Fruit fly (Drosophila melanogaster): Measurements from ENCODE around the gene CG13784.

CG13784 gene

DNA sequence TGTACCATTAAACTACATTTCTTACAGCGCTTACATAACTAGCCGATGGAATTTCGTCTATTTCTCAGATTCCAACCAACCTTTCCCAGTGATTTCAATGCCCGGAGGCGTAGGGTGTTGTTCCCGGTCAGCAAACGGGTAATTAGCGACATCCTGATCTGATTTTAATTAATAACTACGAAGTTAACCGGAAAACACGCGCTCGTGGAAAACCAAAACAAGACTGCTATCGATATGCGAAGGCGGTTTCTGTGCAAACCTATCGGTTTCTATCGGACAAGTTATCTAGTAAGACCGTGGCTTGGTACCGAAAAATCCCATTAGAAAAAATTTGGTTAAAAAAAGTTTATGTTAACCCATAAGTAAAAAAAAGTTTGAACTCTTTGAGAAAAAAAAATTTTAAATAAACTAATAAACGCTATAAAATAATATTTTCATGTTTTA lies 3.0 kb upstream of the CG13784 start, which contains the start of gene mEFG1 (continued):
- TF ChIP-seq CG10147 (GFP tag; optimal IDR thresholded peaks at IDR 0.05) (peak; percentile 44), CG11695 (GFP tag; IDR thresholded peaks at IDR 0.05) (no peak), unc-4 (GFP tag; IDR thresholded peaks at IDR 0.05; ENCODE audit: partially characterized antibody) (peak; percentile 75), CG30020 (tag; optimal IDR thresholded peaks at IDR 0.05) (peak; percentile 18), pho (GFP tag; optimal IDR thresholded peaks at IDR 0.05) (no peak), Med (GFP tag) (no peak), Abd-B (GFP tag; optimal IDR thresholded peaks at IDR 0.05) (no peak), vfl (GFP tag; optimal IDR thresholded peaks at IDR 0.05) (no peak), CG9609 (GFP tag; optimal IDR thresholded peaks at IDR 0.05) (no peak), toy (GFP tag; IDR thresholded peaks at IDR 0.05) (no peak), Oaz (GFP tag; IDR thresholded peaks at IDR 0.05) (no peak), CG12391 (tag; optimal IDR thresholded peaks at IDR 0.05) (peak; percentile 40), CG4820 (GFP tag; optimal IDR thresholded peaks at IDR 0.05) (no peak), Asciz (GFP tag; optimal IDR thresholded peaks at IDR 0.05) (no peak), so (GFP tag; IDR thresholded peaks at IDR 0.05) (no peak), Optix (GFP tag; IDR thresholded peaks at IDR 0.05) (no peak), CG7839 (tag; optimal IDR thresholded peaks at IDR 0.05) (peak; percentile 24), CG17568 (GFP tag; optimal IDR thresholded peaks at IDR 0.05) (no peak), Mes4 (GFP tag; optimal IDR thresholded peaks at IDR 0.05) (no peak), ATbp (GFP tag; optimal IDR thresholded peaks at IDR 0.05) (no peak), CG9797 (GFP tag; optimal IDR thresholded peaks at IDR 0.05) (peak; percentile 60), Rfx (GFP tag; IDR thresholded peaks at IDR 0.05) (peak; percentile 19; the same call in 1 of the 2 replicates), repo (GFP tag; optimal IDR thresholded peaks at IDR 0.05) (no peak), CG9437 (GFP tag; optimal IDR thresholded peaks at IDR 0.05) (no peak), knrl (GFP tag; IDR thresholded peaks at IDR 0.05; ENCODE audit: partially characterized antibody) (peak; percentile 60; the same call in 1 of the 3 replicates), klu (GFP tag; IDR thresholded peaks at IDR 0.05) (no peak), br (optimal IDR thresholded peaks at IDR 0.05) (no peak), NfI (GFP tag; optimal IDR thresholded peaks at IDR 0.05) (no peak), h (optimal IDR thresholded peaks at IDR 0.05) (no peak), Xbp1 (GFP tag; optimal IDR thresholded peaks at IDR 0.05) (no peak), pb (GFP tag; optimal IDR thresholded peaks at IDR 0.05) (no peak), Fer2 (tag; optimal IDR thresholded peaks at IDR 0.05) (no peak), CG8478 (optimal IDR thresholded peaks at IDR 0.05) (no peak), btn (GFP tag; optimal IDR thresholded peaks at IDR 0.05) (no peak), wek (GFP tag; optimal IDR thresholded peaks at IDR 0.05) (no peak), ham (GFP tag; IDR thresholded peaks at IDR 0.05) (no peak), jumu (GFP tag; optimal IDR thresholded peaks at IDR 0.05) (no peak), pita (GFP tag; optimal IDR thresholded peaks at IDR 0.05) (no peak), Opbp (GFP tag; IDR thresholded peaks at IDR 0.05; ENCODE audit: partially characterized antibody) (peak; percentile 84), CG34422 (GFP tag; IDR thresholded peaks at IDR 0.05) (no peak), CG9727 (GFP tag; optimal IDR thresholded peaks at IDR 0.05) (no peak), Xrp1 (GFP tag; IDR thresholded peaks at IDR 0.05) (peak; percentile 12; the same call in 1 of the 2 replicates), CG18262 (tag; optimal IDR thresholded peaks at IDR 0.05) (peak; percentile 37), mld (GFP tag; IDR thresholded peaks at IDR 0.05; ENCODE audit: partially characterized antibody) (peak; percentile 68), CG1024 (GFP tag; IDR thresholded peaks at IDR 0.05) (no peak), eve (GFP tag; optimal IDR thresholded peaks at IDR 0.05) (no peak), grau (tag; optimal IDR thresholded peaks at IDR 0.05) (peak; percentile 15), hbn (GFP tag; IDR thresholded peaks at IDR 0.05; ENCODE audit: partially characterized antibody) (peak; percentile 73), D19A (tag; optimal IDR thresholded peaks at IDR 0.05) (peak; percentile 8), dpn (GFP tag; optimal IDR thresholded peaks at IDR 0.05) (no peak), Hey (tag; optimal IDR thresholded peaks at IDR 0.05) (no peak), hb (GFP tag; IDR thresholded peaks at IDR 0.05; ENCODE audit: partially characterized antibody) (peak; percentile 66; the same call in 1 of the 3 replicates)

Data from whole organism, embryonic.